Worm (Caenorhabditis elegans): ENCODE data around the gene clk-2.

The clk-2 gene

DNA sequence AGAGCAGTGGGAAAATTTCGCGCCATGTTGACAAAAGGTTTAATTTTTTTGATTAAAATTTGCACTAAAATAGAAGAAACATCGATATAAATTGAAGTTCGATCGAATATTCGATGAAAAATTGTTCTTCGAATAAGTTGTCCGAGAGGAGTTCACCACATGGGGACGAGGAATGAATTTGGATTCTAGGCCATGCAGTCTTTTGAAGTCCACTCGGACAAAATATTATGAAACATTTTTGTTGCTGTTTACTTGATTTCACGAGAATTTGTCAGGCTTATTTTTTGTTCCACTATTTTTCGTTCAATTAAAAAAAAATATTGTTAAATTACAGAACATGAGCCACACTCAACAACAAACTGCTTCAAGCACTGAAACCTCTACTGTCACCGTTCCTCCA lies 2.3 kb upstream of the clk-2 start, which contains the start of the genes cux-7 and C07H6.2 (continued):
- TF ChIP-seq madf-5 (GFP tag; IDR thresholded peaks at IDR 0.05) (0 out of 4 replicates have a peak, but pooled peaks of 1 of the 2 experiments have one; percentile 50), madf-9 (GFP tag; conservative IDR thresholded peaks at IDR 0.05) (peak; percentile 96), dmd-6 (GFP tag; IDR thresholded peaks at IDR 0.05) (peak; percentile 95), nhr-77 (tag; optimal IDR thresholded peaks at IDR 0.05) (peak; percentile 68), egl-27 (tag; optimal IDR thresholded peaks at IDR 0.05) (no peak), ztf-11 (tag; optimal IDR thresholded peaks at IDR 0.05) (no peak), mdt-29 (GFP tag; IDR thresholded peaks at IDR 0.05) (peak; percentile 77; the same call in 1 of the 2 replicates), dve-1 (tag; optimal IDR thresholded peaks at IDR 0.05; ENCODE audit: insufficient read depth) (peak; percentile 92), nhr-10 (tag; optimal IDR thresholded peaks at IDR 0.05) (no peak), set-16 (GFP tag; IDR thresholded peaks at IDR 0.05) (no peak; the same call in 1 of the 2 replicates), daf-12 (tag; optimal IDR thresholded peaks at IDR 0.05) (no peak), ceh-82 (tag; optimal IDR thresholded peaks at IDR 0.05) (no peak), mdl-1 (tag; optimal IDR thresholded peaks at IDR 0.05) (peak in 1 of 2 experiments; percentile 19), tra-1 (GFP tag; IDR thresholded peaks at IDR 0.05) (peak; percentile 89; the same call in 1 of the 2 replicates), F49E8.2 (tag; optimal IDR thresholded peaks at IDR 0.05; ENCODE audit: borderline replicate concordance) (peak; percentile 90), Y105C5A.15 (GFP tag; IDR thresholded peaks at IDR 0.05) (no peak), tag-97 (GFP tag; IDR thresholded peaks at IDR 0.05) (peak; percentile 99), pha-4 (GFP tag; IDR thresholded peaks at IDR 0.05) (no peak; the same call in 1 of the 2 replicates), pha-4 (tag; optimal IDR thresholded peaks at IDR 0.05) (peak; percentile 30), nhr-6 (tag; optimal IDR thresholded peaks at IDR 0.05) (peak; percentile 82), lir-3 (tag; optimal IDR thresholded peaks at IDR 0.05) (peak; percentile 54), ceh-62 (tag; optimal IDR thresholded peaks at IDR 0.05) (no peak), jun-1 (tag; optimal IDR thresholded peaks at IDR 0.05) (no peak), lin-1 (GFP tag; IDR thresholded peaks at IDR 0.05) (0 out of 2 replicates have a peak, but pooled peaks have one; percentile 40), R02D3.7 (tag; optimal IDR thresholded peaks at IDR 0.05) (no peak), mxl-3 (GFP tag; optimal IDR thresholded peaks at IDR 0.05) (peak; percentile 66), mes-2 (tag; optimal IDR thresholded peaks at IDR 0.05; ENCODE audit: poor library complexity, severe bottlenecking) (peak; percentile 100), arid-1 (GFP tag; conservative IDR thresholded peaks at IDR 0.05) (peak; percentile 88), hlh-30 (tag; optimal IDR thresholded peaks at IDR 0.05; ENCODE audit: insufficient read depth) (no peak), lin-29 (GFP tag; IDR thresholded peaks at IDR 0.05) (no peak), T26A8.4 (GFP tag; IDR thresholded peaks at IDR 0.05) (peak; percentile 86), D1046.2 (GFP tag; IDR thresholded peaks at IDR 0.05) (peak; percentile 88; the same call in 1 of the 2 replicates), snpc-1.2 (GFP tag; IDR thresholded peaks at IDR 0.05) (no peak; the same call in 1 of the 2 replicates), ces-1 (GFP tag; optimal IDR thresholded peaks at IDR 0.05) (peak; percentile 5), ZK337.2 (GFP tag; IDR thresholded peaks at IDR 0.05) (peak; percentile 100), Y48G9A.11 (GFP tag; IDR thresholded peaks at IDR 0.05) (peak; percentile 94), F10B5.3 (tag; optimal IDR thresholded peaks at IDR 0.05) (peak; percentile 82), nhr-48 (tag; optimal IDR thresholded peaks at IDR 0.05) (no peak), gei-8 (GFP tag; optimal IDR thresholded peaks at IDR 0.05) (peak; percentile 39), lin-38 (GFP tag; IDR thresholded peaks at IDR 0.05) (peak; percentile 85), ceh-44 (GFP tag; IDR thresholded peaks at IDR 0.05) (peak; percentile 93), saeg-2 (GFP tag; IDR thresholded peaks at IDR 0.05) (no peak), nhr-25 (tag; optimal IDR thresholded peaks at IDR 0.05; ENCODE audit: borderline replicate concordance, insufficient read depth) (peak; percentile 42), nhr-237 (tag; optimal IDR thresholded peaks at IDR 0.05) (no peak), zip-2 (tag; optimal IDR thresholded peaks at IDR 0.05) (no peak), spr-3 (GFP tag; optimal IDR thresholded peaks at IDR 0.05) (peak; percentile 47), Y75B8A.6 (GFP tag; IDR thresholded peaks at IDR 0.05) (no peak), F44E2.7 (GFP tag; IDR thresholded peaks at IDR 0.05) (no peak), ceh-20 (GFP tag; IDR thresholded peaks at IDR 0.05) (peak; percentile 82), ZK546.5 (tag; optimal IDR thresholded peaks at IDR 0.05) (peak in 1 of 2 experiments; percentile 24), aly-2 (tag; optimal IDR thresholded peaks at IDR 0.05) (no peak)

All from whole organism, L4 larva.